Worm (Caenorhabditis elegans) whole organism, L2 larva: ENCODE measurements around the gene shw-1.

ENCODE experiments used
- ZK546.5 ChIP-seq: sonication (generic microtip); optimal IDR thresholded peaks from 2 replicates; lab custom pipeline; 2017; ENCODE audit warnings: missing biosample characterization, missing genetic modification characterization
- ceh-82 ChIP-seq: fragments of 150-350 bp; optimal IDR thresholded peaks from 2 replicates; lab custom pipeline; 2014; ENCODE audit warnings: missing biosample characterization, missing genetic modification characterization
- mbf-1 ChIP-seq: sonication (generic microtip); optimal IDR thresholded peaks from 2 replicates; lab custom pipeline; 2017; ENCODE audit warnings: missing biosample characterization, missing genetic modification characterization

ce11 chrII:8329462-8329861 is 8.2 kb upstream of the shw-1 start, which contains the start of gene C26D10.4:
- TF ChIP-seq ceh-82 (no peak), ZK546.5 (no peak), mbf-1 (tag; lab: Kevin White, UChicago) (no peak)
